Worm (Caenorhabditis elegans): ENCODE data around the gene zip-8.

DNA sequence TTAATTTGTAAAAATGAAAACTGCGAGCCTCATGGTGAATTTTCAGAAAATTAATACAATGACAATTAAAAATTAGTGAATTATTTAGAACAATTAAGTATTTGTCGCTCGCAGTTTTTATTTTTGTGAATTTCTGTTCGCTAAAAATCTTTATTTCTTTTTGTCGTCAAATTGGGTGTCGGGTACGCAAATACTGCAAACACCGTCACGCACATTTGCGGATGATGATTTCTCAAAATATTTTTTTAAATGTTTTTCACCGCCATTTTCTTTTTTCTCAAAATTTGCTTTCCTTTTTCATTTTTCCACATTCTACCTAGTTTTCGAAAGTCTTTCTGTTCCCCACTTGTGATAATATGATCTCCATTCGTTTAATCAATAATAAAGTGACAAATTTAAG is 10.2 kb downstream of the zip-8 start:
- no peak for TF ChIP-seq pqm-1 (tag; optimal IDR thresholded peaks at IDR 0.05)
- no peak for TF ChIP-seq fkh-10 (GFP tag; optimal IDR thresholded peaks at IDR 0.05)
- TF ChIP-seq nhr-12 (tag; optimal IDR thresholded peaks at IDR 0.05), result no peak
- no peak for TF ChIP-seq lin-39 (tag; optimal IDR thresholded peaks at IDR 0.05)
